Fruit fly (Drosophila melanogaster) whole organism, wandering third instar larva: Measurements from ENCODE around the gene CG43083.

ENCODE experiments used
- Abd-B ChIP-seq: fragments of >200 bp; optimal IDR thresholded peaks from 2 replicates; lab custom pipeline; 2017; ENCODE audit warnings: missing biosample characterization, missing genetic modification characterization
- CG32264 ChIP-seq: fragments of 200-800 bp; sonication (Bioruptor generic); optimal IDR thresholded peaks from 2 replicates; lab custom pipeline; 2016; ENCODE audit warnings: missing biosample characterization, missing genetic modification characterization
- CG9705 ChIP-seq: fragments of 200-800 bp; sonication (Bioruptor generic); optimal IDR thresholded peaks from 2 replicates; lab custom pipeline; 2018; ENCODE audit warnings: missing biosample characterization, mild to moderate bottlenecking, missing genetic modification characterization
- CrebA ChIP-seq: fragments of 200-800 bp; sonication (Bioruptor generic); optimal IDR thresholded peaks from 2 replicates; lab custom pipeline; 2016; ENCODE audit warnings: missing biosample characterization, mild to moderate bottlenecking, missing genetic modification characterization, borderline replicate concordance
- Dfd ChIP-seq: fragments of >200 bp; optimal IDR thresholded peaks from 2 replicates; lab custom pipeline; 2017; ENCODE audit warnings: missing biosample characterization, missing genetic modification characterization
- GATAd ChIP-seq: sonication (Bioruptor generic); optimal IDR thresholded peaks from 2 replicates; lab custom pipeline; 2016; ENCODE audit warnings: missing biosample characterization, missing genetic modification characterization
- HLH106 ChIP-seq: fragments of 200-800 bp; optimal IDR thresholded peaks from 3 replicates; lab custom pipeline; 2019; ENCODE audit warnings: missing biosample characterization, mild to moderate bottlenecking, missing genetic modification characterization, moderate library complexity
- Hr83 ChIP-seq: fragments of 200-300 bp; sonication (Bioruptor generic); optimal IDR thresholded peaks from 2 replicates; lab custom pipeline; 2016; ENCODE audit warnings: missing biosample characterization, mild to moderate bottlenecking, missing genetic modification characterization, moderate library complexity; ENCODE audit not compliant: poor library complexity, severe bottlenecking
- Myc ChIP-seq: fragments of >200 bp; optimal IDR thresholded peaks from 2 replicates; lab custom pipeline; 2017
- N ChIP-seq: fragments of >200 bp; optimal IDR thresholded peaks from 2 replicates; lab custom pipeline; 2018; ENCODE audit warnings: missing biosample characterization, missing external identifiers, missing genetic modification characterization
- OdsH ChIP-seq: fragments of 200-800 bp; sonication (Bioruptor generic); optimal IDR thresholded peaks from 2 replicates; lab custom pipeline; 2016; ENCODE audit warnings: missing biosample characterization, mild to moderate bottlenecking, missing genetic modification characterization
- Rel ChIP-seq, 2 experiments: fragments of 200-800 bp; sonication (Bioruptor generic) in 1 of 2; optimal IDR thresholded peaks; 2 replicates in 1 of 2; 3 replicates in 1 of 2; lab custom pipeline; 2016 to 2019; ENCODE audit warnings: mild to moderate bottlenecking in 2 of 2, missing biosample characterization in 2 of 2, missing genetic modification characterization in 2 of 2, moderate library complexity in 1 of 2
- Sp1 ChIP-seq: fragments of 200-800 bp; sonication (Bioruptor generic); optimal IDR thresholded peaks from 3 replicates; lab custom pipeline; 2019; ENCODE audit warnings: missing biosample characterization, mild to moderate bottlenecking, missing genetic modification characterization, moderate library complexity
- Vsx2 ChIP-seq: fragments of 200-300, 225-300 bp; sonication (Bioruptor generic); optimal IDR thresholded peaks from 2 replicates; lab custom pipeline; 2018; ENCODE audit warnings: missing biosample characterization, missing genetic modification characterization; ENCODE audit not compliant: partially characterized antibody
- br ChIP-seq: fragments of 200-800 bp; sonication (Bioruptor generic); optimal IDR thresholded peaks from 2 replicates; lab custom pipeline; 2016; ENCODE audit warnings: missing biosample characterization, missing genetic modification characterization
- ey ChIP-seq: fragments of 200-800 bp; sonication (Bioruptor generic); optimal IDR thresholded peaks from 2 replicates; lab custom pipeline; 2016; ENCODE audit warnings: missing biosample characterization, missing genetic modification characterization
- foxo ChIP-seq, 2 experiments: fragments of 200-800 bp; sonication (Bioruptor generic); optimal IDR thresholded peaks; 2 replicates in 1 of 2; 3 replicates in 1 of 2; lab custom pipeline; 2016 to 2017; ENCODE audit warnings: missing biosample characterization in 2 of 2, missing genetic modification characterization in 2 of 2
- fru ChIP-seq: fragments of 200-800 bp; sonication (Bioruptor generic); optimal IDR thresholded peaks from 3 replicates; lab custom pipeline; 2016; ENCODE audit warnings: missing biosample characterization, mild to moderate bottlenecking, missing genetic modification characterization
- h ChIP-seq: fragments of 200-800 bp; sonication (Bioruptor generic); optimal IDR thresholded peaks from 3 replicates; lab custom pipeline; 2016; ENCODE audit warnings: missing biosample characterization, mild to moderate bottlenecking, missing genetic modification characterization
- psq ChIP-seq: fragments of 200-800 bp; sonication (Bioruptor generic); optimal IDR thresholded peaks from 3 replicates; lab custom pipeline; 2017; ENCODE audit warnings: missing biosample characterization, mild to moderate bottlenecking, missing genetic modification characterization, moderate library complexity
- sv ChIP-seq: fragments of 200-800 bp; sonication (Bioruptor generic); optimal IDR thresholded peaks from 3 replicates; lab custom pipeline; 2016; ENCODE audit warnings: missing biosample characterization, missing genetic modification characterization
- tai ChIP-seq: sonication (Bioruptor generic); optimal IDR thresholded peaks from 2 replicates; lab custom pipeline; 2016; ENCODE audit warnings: missing biosample characterization, missing genetic modification characterization
- woc ChIP-seq: sonication (Bioruptor generic); optimal IDR thresholded peaks from 2 replicates; lab custom pipeline; 2016; ENCODE audit warnings: missing biosample characterization, mild to moderate bottlenecking, missing genetic modification characterization

Gene CG43083

dm6 chr3L:15694406-15694805 is 46.0 kb downstream of the CG43083 start:
- peak; percentile 18 for TF ChIP-seq OdsH
- no peak for TF ChIP-seq fru (GFP tag; lab: Kevin White, UChicago)

- TF ChIP-seq psq (GFP tag; lab: Kevin White, UChicago) (no peak), Abd-B (GFP tag; lab: Kevin White, UChicago) (no peak), HLH106 (no peak), woc (GFP tag; lab: Kevin White, UChicago) (no peak), GATAd (GFP tag; lab: Kevin White, UChicago) (no peak), br (GFP tag; lab: Kevin White, UChicago) (no peak), ey (GFP tag; lab: Kevin White, UChicago) (no peak), Vsx2 (GFP tag; lab: Kevin White, UChicago) (no peak), Rel (GFP tag; optimal IDR thresholded peaks at IDR 0.05; lab: Kevin White, UChicago) (no peak), Rel (tag; optimal IDR thresholded peaks at IDR 0.05; lab: Kevin White, UChicago) (no peak), Myc (lab: Kevin White, UChicago) (no peak), tai (GFP tag; lab: Kevin White, UChicago) (no peak), CG9705 (GFP tag; lab: Kevin White, UChicago) (no peak), CrebA (GFP tag; lab: Kevin White, UChicago) (no peak), Hr83 (no peak), CG32264 (no peak), h (no peak), sv (no peak)
These were observed 46.8 kb downstream of the CG43083 start for dm6 chr3L:15695195-15695594.

- TF ChIP-seq Sp1 (no peak), Rel (GFP tag; optimal IDR thresholded peaks at IDR 0.05; lab: Kevin White, UChicago) (no peak), Rel (tag; optimal IDR thresholded peaks at IDR 0.05; lab: Kevin White, UChicago) (no peak), Dfd (GFP tag; lab: Kevin White, UChicago) (peak; percentile 94), foxo (GFP tag; optimal IDR thresholded peaks at IDR 0.05; lab: Kevin White, UChicago) (no peak), sv (no peak), N (GFP tag; lab: Kevin White, UChicago) (no peak)
These were observed 49.5 kb downstream of the CG43083 start for dm6 chr3L:15697916-15698315.
